Fruit fly (Drosophila melanogaster) whole organism, prepupa: ENCODE results near the gene CG7650.
A peak's percentile ranks its signal among the peaks of the same experiment; 100 is the strongest.

ENCODE experiments used
- CG10631 ChIP-seq: fragments of 200-800 bp; sonication (Bioruptor generic); optimal IDR thresholded peaks from 2 replicates; lab custom pipeline; 2016; ENCODE audit warnings: missing biosample characterization, missing genetic modification characterization
- CG10669 ChIP-seq: fragments of 200-800 bp; sonication (Bioruptor generic); optimal IDR thresholded peaks from 3 replicates; lab custom pipeline; 2018; ENCODE audit warnings: missing biosample characterization, mild to moderate bottlenecking, missing genetic modification characterization, moderate library complexity
- CG11294 ChIP-seq: fragments of 200-800 bp; sonication (Bioruptor generic); IDR thresholded peaks from 2 replicates; pipeline ENCODE4 v1.3.6; 2022; ENCODE audit warnings: missing biosample characterization, missing genetic modification characterization
- CG11902 ChIP-seq: fragments of 200-800 bp; sonication (Bioruptor generic); optimal IDR thresholded peaks from 3 replicates; lab custom pipeline; 2016; ENCODE audit warnings: missing biosample characterization, missing genetic modification characterization
- CG15336 ChIP-seq: fragments of 200-800 bp; sonication (Bioruptor generic); IDR thresholded peaks from 2 replicates; pipeline ENCODE4 v1.3.6; 2022; ENCODE audit warnings: missing biosample characterization, missing genetic modification characterization
- CG3032 ChIP-seq: fragments of 200-800 bp; optimal IDR thresholded peaks from 2 replicates; lab custom pipeline; 2019; ENCODE audit warnings: missing biosample characterization, mild to moderate bottlenecking, missing genetic modification characterization, moderate library complexity
- CG34406 ChIP-seq: fragments of 200-800 bp; sonication (Bioruptor generic); optimal IDR thresholded peaks from 3 replicates; lab custom pipeline; 2016; ENCODE audit warnings: missing biosample characterization, missing genetic modification characterization
- CG3919 ChIP-seq: fragments of 200-800 bp; sonication (Bioruptor generic); optimal IDR thresholded peaks from 3 replicates; lab custom pipeline; 2016; ENCODE audit warnings: missing biosample characterization, missing genetic modification characterization
- CG4318 ChIP-seq: fragments of 200-800 bp; sonication (Bioruptor generic); optimal IDR thresholded peaks from 3 replicates; lab custom pipeline; 2017; ENCODE audit warnings: missing biosample characterization, mild to moderate bottlenecking, missing genetic modification characterization
- CG6163 ChIP-seq: fragments of 200-800 bp; sonication (Bioruptor generic); IDR thresholded peaks from 3 replicates; pipeline ENCODE4 v1.3.6; 2022; ENCODE audit warnings: missing biosample characterization, missing genetic modification characterization
- CG6276 ChIP-seq: fragments of 200-800 bp; sonication (Bioruptor generic); optimal IDR thresholded peaks from 2 replicates; lab custom pipeline; 2017; ENCODE audit warnings: missing biosample characterization, mild to moderate bottlenecking, missing genetic modification characterization
- CG6792 ChIP-seq: fragments of 200-800 bp; sonication (Bioruptor generic); optimal IDR thresholded peaks from 3 replicates; lab custom pipeline; 2016; ENCODE audit warnings: missing biosample characterization, missing genetic modification characterization
- CG6808 ChIP-seq: fragments of 200-800 bp; sonication (Bioruptor generic); optimal IDR thresholded peaks from 3 replicates; lab custom pipeline; 2017; ENCODE audit warnings: missing biosample characterization, missing genetic modification characterization, mild to moderate bottlenecking, moderate library complexity, missing genetic modification reagents
- CG7368 ChIP-seq: fragments of 200-800 bp; sonication (Bioruptor generic); optimal IDR thresholded peaks from 3 replicates; lab custom pipeline; 2016; ENCODE audit warnings: missing biosample characterization, missing genetic modification characterization
- CG8119 ChIP-seq: fragments of 200-800 bp; sonication (Bioruptor generic); IDR thresholded peaks from 3 replicates; pipeline ENCODE4 v1.3.6; 2022; ENCODE audit warnings: missing biosample characterization, missing genetic modification characterization
- CG8319 ChIP-seq: fragments of 200-800 bp; sonication (Bioruptor generic); optimal IDR thresholded peaks from 3 replicates; lab custom pipeline; 2016; ENCODE audit warnings: missing biosample characterization, missing genetic modification characterization
- CG9139 ChIP-seq: fragments of 200-800 bp; sonication (Bioruptor generic); optimal IDR thresholded peaks from 3 replicates; lab custom pipeline; 2017; ENCODE audit warnings: missing biosample characterization, mild to moderate bottlenecking, missing genetic modification characterization
- Eip75B ChIP-seq: fragments of 200-800 bp; sonication (Bioruptor generic); optimal IDR thresholded peaks from 3 replicates; lab custom pipeline; 2016; ENCODE audit warnings: missing biosample characterization, missing genetic modification characterization
- Eip78C ChIP-seq: fragments of 200-800 bp; sonication (Bioruptor generic); peaks from one replicate; lab custom pipeline; 2016; ENCODE audit warnings: missing biosample characterization, missing genetic modification characterization
- Ets21C ChIP-seq: fragments of 200-800 bp; sonication (Bioruptor generic); optimal IDR thresholded peaks from 3 replicates; lab custom pipeline; 2016; ENCODE audit warnings: missing biosample characterization, missing genetic modification characterization
- Ets96B ChIP-seq: fragments of 200-800 bp; optimal IDR thresholded peaks from 2 replicates; lab custom pipeline; 2019; ENCODE audit warnings: missing biosample characterization, mild to moderate bottlenecking, missing genetic modification characterization, moderate library complexity
- Gug ChIP-seq: fragments of 200-800 bp; sonication (Bioruptor generic); IDR thresholded peaks from 2 replicates; pipeline ENCODE4 v1.3.6; 2022; ENCODE audit warnings: missing biosample characterization, missing genetic modification characterization
- Hr38 ChIP-seq: sonication (Bioruptor generic); optimal IDR thresholded peaks from 2 replicates; lab custom pipeline; 2016; ENCODE audit warnings: missing biosample characterization, missing genetic modification characterization
- Hr39 ChIP-seq: fragments of 200-800 bp; sonication (Bioruptor generic); optimal IDR thresholded peaks from 2 replicates; lab custom pipeline; 2016; ENCODE audit warnings: missing biosample characterization, missing genetic modification characterization
- Hr4 ChIP-seq: fragments of 200-800 bp; sonication (Bioruptor generic); optimal IDR thresholded peaks from 3 replicates; lab custom pipeline; 2016; ENCODE audit warnings: missing biosample characterization, missing genetic modification characterization
- Lpt ChIP-seq: fragments of 200-800 bp; sonication (Bioruptor generic); optimal IDR thresholded peaks from 3 replicates; lab custom pipeline; 2016; ENCODE audit warnings: missing biosample characterization, missing genetic modification characterization
- Met ChIP-seq: fragments of 200-800 bp; sonication (Bioruptor generic); optimal IDR thresholded peaks from 3 replicates; lab custom pipeline; 2016; ENCODE audit warnings: missing biosample characterization, missing genetic modification characterization
- OdsH ChIP-seq: fragments of 200-800 bp; sonication (Bioruptor generic); optimal IDR thresholded peaks from 3 replicates; lab custom pipeline; 2016; ENCODE audit warnings: missing biosample characterization, missing genetic modification characterization
- Smox ChIP-seq: fragments of 200-800 bp; sonication (Bioruptor generic); optimal IDR thresholded peaks from 3 replicates; lab custom pipeline; 2016; ENCODE audit warnings: missing biosample characterization, missing genetic modification characterization
- Sox102F ChIP-seq: fragments of 200-800 bp; sonication (Bioruptor generic); optimal IDR thresholded peaks from 2 replicates; lab custom pipeline; 2016; ENCODE audit warnings: missing biosample characterization, mild to moderate bottlenecking, missing genetic modification characterization
- Sox14 ChIP-seq: fragments of 200-800 bp; sonication (Bioruptor generic); optimal IDR thresholded peaks from 3 replicates; lab custom pipeline; 2016; ENCODE audit warnings: missing biosample characterization, missing genetic modification characterization
- Sox15 ChIP-seq: fragments of 200-800 bp; sonication (Bioruptor generic); optimal IDR thresholded peaks from 3 replicates; lab custom pipeline; 2016; ENCODE audit warnings: missing biosample characterization, missing genetic modification characterization
- acj6 ChIP-seq: fragments of 200-800 bp; sonication (Bioruptor generic); optimal IDR thresholded peaks from 3 replicates; lab custom pipeline; 2016; ENCODE audit warnings: missing biosample characterization, missing genetic modification characterization
- cyc ChIP-seq: fragments of 200-800 bp; sonication (Bioruptor generic); optimal IDR thresholded peaks from 3 replicates; lab custom pipeline; 2016; ENCODE audit warnings: missing biosample characterization, missing genetic modification characterization
- dac ChIP-seq: fragments of 200-800 bp; sonication (Bioruptor generic); optimal IDR thresholded peaks from 2 replicates; lab custom pipeline; 2017; ENCODE audit warnings: missing biosample characterization, mild to moderate bottlenecking, missing genetic modification characterization
- dsx ChIP-seq: fragments of 200-800 bp; optimal IDR thresholded peaks from 3 replicates; lab custom pipeline; 2019; ENCODE audit warnings: missing biosample characterization, mild to moderate bottlenecking, missing genetic modification characterization, moderate library complexity; ENCODE audit not compliant: poor library complexity, severe bottlenecking
- fd59A ChIP-seq: fragments of 200-800 bp; sonication (Bioruptor generic); optimal IDR thresholded peaks from 2 replicates; lab custom pipeline; 2017; ENCODE audit warnings: missing biosample characterization, mild to moderate bottlenecking, missing genetic modification characterization, missing genetic modification reagents
- fd85E ChIP-seq: fragments of 200-800 bp; sonication (Bioruptor generic); optimal IDR thresholded peaks from 3 replicates; lab custom pipeline; 2016; ENCODE audit warnings: missing biosample characterization, missing genetic modification characterization
- fkh ChIP-seq: fragments of 200-800 bp; sonication (Bioruptor generic); optimal IDR thresholded peaks from 3 replicates; lab custom pipeline; 2017; ENCODE audit warnings: missing biosample characterization, mild to moderate bottlenecking, missing genetic modification characterization, moderate library complexity
- net ChIP-seq: fragments of 200-800 bp; sonication (Bioruptor generic); optimal IDR thresholded peaks from 3 replicates; lab custom pipeline; 2016; ENCODE audit warnings: missing biosample characterization, missing genetic modification characterization
- pdm3 ChIP-seq: fragments of 200-800 bp; sonication (Bioruptor generic); optimal IDR thresholded peaks from 3 replicates; lab custom pipeline; 2016; ENCODE audit warnings: missing biosample characterization, missing genetic modification characterization
- spab ChIP-seq: fragments of 200-800 bp; sonication (Bioruptor generic); optimal IDR thresholded peaks from 2 replicates; lab custom pipeline; 2017; ENCODE audit warnings: missing biosample characterization, mild to moderate bottlenecking, missing genetic modification characterization, missing genetic modification reagents
- ss ChIP-seq, 2 experiments: fragments of 200-800 bp; sonication (Bioruptor generic); optimal IDR thresholded peaks; 2 replicates in 1 of 2; 3 replicates in 1 of 2; lab custom pipeline; 2017 to 2018; ENCODE audit warnings: mild to moderate bottlenecking in 2 of 2, missing biosample characterization in 2 of 2, missing genetic modification characterization in 2 of 2, moderate library complexity in 1 of 2
- svp ChIP-seq: fragments of 200-800 bp; sonication (Bioruptor generic); peaks from one replicate; lab custom pipeline; 2016; ENCODE audit warnings: missing biosample characterization, missing genetic modification characterization
- topi ChIP-seq: fragments of 200-800 bp; sonication (Bioruptor generic); optimal IDR thresholded peaks from 3 replicates; lab custom pipeline; 2016; ENCODE audit warnings: missing biosample characterization, missing genetic modification characterization
- vri ChIP-seq: fragments of 200-800 bp; sonication (Bioruptor generic); optimal IDR thresholded peaks from 3 replicates; lab custom pipeline; 2016; ENCODE audit warnings: missing biosample characterization, mild to moderate bottlenecking, missing genetic modification characterization

Gene CG7650

dm6 chr3L:15588514-15589138 is 21.6 kb downstream of the CG7650 start, which contains the start of gene RhoGAP71E (continued):
- no peak for TF ChIP-seq CG6792
- TF ChIP-seq Ets96B (tag; lab: Kevin White, UChicago), result peak; percentile 16
- TF ChIP-seq svp (GFP tag; lab: Kevin White, UChicago), result no peak
- no peak for TF ChIP-seq CG7368 (GFP tag; lab: Kevin White, UChicago)
- no peak for TF ChIP-seq acj6 (GFP tag; lab: Kevin White, UChicago)
- no peak for TF ChIP-seq Smox (GFP tag; lab: Kevin White, UChicago)
- TF ChIP-seq Eip75B (GFP tag; lab: Kevin White, UChicago), result no peak
- TF ChIP-seq CG34406 (GFP tag; lab: Kevin White, UChicago), result no peak
- TF ChIP-seq Ets21C (GFP tag; lab: Kevin White, UChicago), result no peak

DNA sequence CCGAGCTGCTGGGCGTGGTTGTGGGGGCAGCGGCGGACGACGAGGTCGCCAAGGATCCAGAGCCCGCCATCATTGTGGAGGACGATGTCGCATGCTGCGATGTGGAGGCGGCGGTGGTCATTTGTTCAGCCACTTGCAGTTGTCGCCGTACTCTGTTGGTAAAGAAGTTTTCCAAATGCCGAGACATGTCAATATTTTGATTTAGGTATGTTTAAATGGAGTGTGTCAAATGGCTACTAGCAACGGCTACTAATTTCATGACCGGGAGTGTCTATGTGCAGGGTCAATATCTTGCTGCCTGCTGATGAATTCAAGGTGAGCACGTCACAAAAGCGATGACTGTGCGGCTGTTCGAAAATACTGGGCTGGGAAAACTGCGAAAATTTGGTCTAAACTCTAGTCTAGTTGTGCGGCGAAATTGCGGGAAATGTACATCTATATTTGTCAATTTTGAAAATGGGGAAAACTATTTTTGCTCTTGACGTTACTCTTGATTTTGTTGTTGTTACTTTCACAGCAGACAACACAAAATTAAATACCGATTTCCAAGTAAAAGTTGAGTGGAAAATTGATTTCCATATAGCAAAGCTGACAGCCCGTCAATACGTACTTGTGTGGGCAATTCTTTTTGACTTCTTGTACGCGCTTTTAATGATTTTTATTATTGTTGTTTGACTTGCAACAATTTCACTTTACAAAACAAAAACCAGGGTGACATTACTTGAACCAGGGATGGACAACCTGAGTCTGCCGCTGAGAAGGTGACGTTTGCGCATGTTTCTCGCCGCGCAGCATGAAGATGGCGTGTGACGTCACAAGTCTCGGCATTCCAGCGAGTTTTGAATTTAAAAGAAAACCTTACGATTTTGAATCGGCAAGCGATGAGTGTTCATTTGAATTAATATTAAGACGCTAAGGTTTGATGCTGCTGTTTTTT is 22.5 kb downstream of the CG7650 start, which contains the start of gene CG7656:
TSS of gene CG7656 (minus strand) at position 731 of the 937 bp plus-strand sequence.
- TF ChIP-seq CG6163 (GFP tag; lab: Robert Waterston, UW) (peak; percentile 66), OdsH (peak; percentile 65), CG15336 (GFP tag; lab: Robert Waterston, UW) (peak; percentile 48), CG11294 (GFP tag; lab: Robert Waterston, UW) (peak; percentile 29; the same call in 1 of the 2 replicates), Sox14 (GFP tag; lab: Kevin White, UChicago) (peak; percentile 79), CG8319 (GFP tag; lab: Kevin White, UChicago) (peak; percentile 27), vri (GFP tag; lab: Kevin White, UChicago) (no peak), Sox102F (GFP tag; lab: Kevin White, UChicago) (no peak), CG3919 (GFP tag; lab: Kevin White, UChicago) (peak; percentile 78), Hr38 (GFP tag; lab: Kevin White, UChicago) (no peak), CG9139 (GFP tag; lab: Kevin White, UChicago) (no peak), CG7368 (GFP tag; lab: Kevin White, UChicago) (peak; percentile 56), CG11902 (GFP tag; lab: Kevin White, UChicago) (peak; percentile 14), fd85E (GFP tag; lab: Kevin White, UChicago) (no peak), topi (GFP tag; lab: Kevin White, UChicago) (peak; percentile 30), spab (GFP tag; lab: Kevin White, UChicago) (no peak), Gug (no peak), CG10631 (GFP tag; lab: Kevin White, UChicago) (peak; percentile 46), net (GFP tag; lab: Kevin White, UChicago) (peak; percentile 43), Lpt (GFP tag; lab: Kevin White, UChicago) (no peak), Eip75B (GFP tag; lab: Kevin White, UChicago) (peak; percentile 49), Hr39 (GFP tag; lab: Kevin White, UChicago) (peak; percentile 75), cyc (peak; percentile 77), fkh (peak; percentile 58), Smox (GFP tag; lab: Kevin White, UChicago) (peak; percentile 68), CG6276 (GFP tag; lab: Kevin White, UChicago) (no peak), Eip78C (GFP tag; lab: Kevin White, UChicago) (peak; percentile 82), Hr4 (GFP tag; lab: Kevin White, UChicago) (peak; percentile 58), CG3032 (tag; lab: Kevin White, UChicago) (peak; percentile 29), pdm3 (GFP tag; lab: Kevin White, UChicago) (peak; percentile 74), ss (GFP tag; optimal IDR thresholded peaks at IDR 0.05; lab: Kevin White, UChicago) (no peak), CG4318 (no peak), acj6 (GFP tag; lab: Kevin White, UChicago) (peak; percentile 69), dac (GFP tag; lab: Kevin White, UChicago) (no peak), Met (GFP tag; lab: Kevin White, UChicago) (peak; percentile 65), CG10669 (peak; percentile 12), CG6808 (no peak), dsx (GFP tag; lab: Kevin White, UChicago) (peak; percentile 84), CG8119 (GFP tag; lab: Robert Waterston, UW) (0 out of 3 replicates have a peak, but pooled peaks have one; percentile 35), fd59A (GFP tag; lab: Kevin White, UChicago) (peak; percentile 2), CG6792 (peak; percentile 3), Sox15 (GFP tag; lab: Kevin White, UChicago) (peak; percentile 47)
